Fruit fly (Drosophila melanogaster) Kc167 (cell line): ENCODE results near the gene p24-1.

Experiments used
- Myc ChIP-seq: fragments of >200 bp; optimal IDR thresholded peaks from 2 replicates; lab custom pipeline; 2017; ENCODE audit warnings: missing external identifiers
- Sin3A ChIP-seq: fragments of >200 bp; optimal IDR thresholded peaks from 2 replicates; lab custom pipeline; 2018; ENCODE audit warnings: missing external identifiers
- h ChIP-seq: fragments of >200 bp; optimal IDR thresholded peaks from 3 replicates; lab custom pipeline; 2018; ENCODE audit warnings: missing external identifiers
- insv ChIP-seq: fragments of >200 bp; optimal IDR thresholded peaks from 3 replicates; lab custom pipeline; 2018; ENCODE audit warnings: missing external identifiers
- psq ChIP-seq: fragments of >200 bp; optimal IDR thresholded peaks from 2 replicates; lab custom pipeline; 2017; ENCODE audit warnings: missing external identifiers
- ttk ChIP-seq: sonication (Bioruptor generic); optimal IDR thresholded peaks from 2 replicates; lab custom pipeline; 2017; ENCODE audit warnings: missing external identifiers

dm6 chrX:11818047-11818766 is 34.1 kb downstream of the p24-1 start:
- TF ChIP-seq h (lab: Kevin White, UChicago): no peak
- TF ChIP-seq Myc (lab: Kevin White, UChicago): no peak
- TF ChIP-seq Sin3A (lab: Kevin White, UChicago): no peak
- no peak for TF ChIP-seq ttk (lab: Kevin White, UChicago)
- TF ChIP-seq psq: no peak
- TF ChIP-seq insv: no peak
